Fruit fly (Drosophila melanogaster) whole organism, embryonic: ENCODE measurements around the gene Rad1.

Experiments
- Atf6 ChIP-seq: fragments of 200-800 bp; sonication (Bioruptor generic); IDR thresholded peaks from 2 replicates; pipeline ENCODE4 v1.3.6; 2022; ENCODE audit warnings: missing biosample characterization, missing genetic modification characterization
- BEAF-32 ChIP-seq: fragments of 200-800 bp; sonication (Bioruptor generic); optimal IDR thresholded peaks from 3 replicates; lab custom pipeline; 2017; ENCODE audit warnings: missing biosample characterization, missing genetic modification characterization, mild to moderate bottlenecking, moderate library complexity, missing genetic modification reagents
- Bdp1 ChIP-seq: fragments of 200-800 bp; sonication (Bioruptor generic); optimal IDR thresholded peaks from 3 replicates; lab custom pipeline; 2016; ENCODE audit warnings: missing biosample characterization, missing genetic modification characterization
- CG1024 ChIP-seq: fragments of 200-800 bp; sonication (Bioruptor generic); IDR thresholded peaks from 2 replicates; pipeline ENCODE4 v1.3.6; 2022; ENCODE audit warnings: missing biosample characterization, missing genetic modification characterization
- CG10654 ChIP-seq: fragments of 200-800 bp; sonication (Bioruptor generic); optimal IDR thresholded peaks from 2 replicates; lab custom pipeline; 2016; ENCODE audit warnings: missing biosample characterization, missing genetic modification characterization
- CG11247 ChIP-seq: fragments of 200-800 bp; sonication (Bioruptor generic); IDR thresholded peaks from 2 replicates; pipeline ENCODE4 v1.3.6; 2022; ENCODE audit warnings: missing biosample characterization, missing genetic modification characterization
- CG11560 ChIP-seq: fragments of 200-800 bp; sonication (Bioruptor generic); IDR thresholded peaks from 3 replicates; pipeline ENCODE4 v1.3.6; 2022; ENCODE audit warnings: missing biosample characterization, missing genetic modification characterization
- CG15479 ChIP-seq: fragments of 200-800 bp; sonication (Bioruptor generic); optimal IDR thresholded peaks from 3 replicates; lab custom pipeline; 2019; ENCODE audit warnings: missing biosample characterization, mild to moderate bottlenecking, missing genetic modification characterization, moderate library complexity
- CG17385 ChIP-seq: fragments of 200-800 bp; sonication (Bioruptor generic); optimal IDR thresholded peaks from 3 replicates; lab custom pipeline; 2018; ENCODE audit warnings: missing biosample characterization, mild to moderate bottlenecking, missing genetic modification characterization
- CG3065 ChIP-seq: fragments of 200-800 bp; sonication (Bioruptor generic); optimal IDR thresholded peaks from 2 replicates; lab custom pipeline; 2016; ENCODE audit warnings: missing biosample characterization, missing genetic modification characterization
- CG3847 ChIP-seq: fragments of 200-800 bp; sonication (Bioruptor generic); IDR thresholded peaks from 2 replicates; pipeline ENCODE4 v1.3.6; 2022; ENCODE audit warnings: missing biosample characterization, missing genetic modification characterization
- CG6689 ChIP-seq: fragments of 200-800 bp; sonication (Bioruptor generic); IDR thresholded peaks from 2 replicates; pipeline ENCODE4 v1.3.6; 2022; ENCODE audit warnings: missing biosample characterization, missing genetic modification characterization
- CG9727 ChIP-seq: fragments of 200-800 bp; sonication (Bioruptor generic); optimal IDR thresholded peaks from 3 replicates; lab custom pipeline; 2017; ENCODE audit warnings: missing biosample characterization, mild to moderate bottlenecking, missing genetic modification characterization
- CrebB ChIP-seq: fragments of 200-800 bp; sonication (Bioruptor generic); optimal IDR thresholded peaks from 3 replicates; lab custom pipeline; 2018; ENCODE audit warnings: missing biosample characterization, mild to moderate bottlenecking, missing genetic modification characterization
- Deaf1 ChIP-seq: fragments of 200-800 bp; optimal IDR thresholded peaks from 3 replicates; lab custom pipeline; 2019; ENCODE audit warnings: missing biosample characterization, mild to moderate bottlenecking, missing genetic modification characterization, moderate library complexity
- Dfd ChIP-seq, 2 experiments: fragments of >200 bp; optimal IDR thresholded peaks; 2 replicates each; lab custom pipeline; 2017; ENCODE audit warnings: missing biosample characterization in 2 of 2, missing genetic modification characterization in 2 of 2
- Dref ChIP-seq: fragments of 200-800 bp; sonication (Bioruptor generic); IDR thresholded peaks from 2 replicates; pipeline ENCODE4 v1.3.6; 2022; ENCODE audit warnings: missing biosample characterization, missing genetic modification characterization
- Gug ChIP-seq: fragments of 200-800 bp; sonication (Bioruptor generic); IDR thresholded peaks from 4 replicates; pipeline ENCODE4 v1.3.6; 2022; ENCODE audit warnings: missing biosample characterization, missing genetic modification characterization
- HLH4C ChIP-seq: fragments of 200-800 bp; sonication (Bioruptor generic); IDR thresholded peaks from 3 replicates; pipeline ENCODE4 v1.3.6; 2022; ENCODE audit warnings: missing biosample characterization, missing genetic modification characterization; ENCODE audit not compliant: partially characterized antibody
- MTF-1 ChIP-seq: fragments of 200-800 bp; sonication (Bioruptor generic); optimal IDR thresholded peaks from 2 replicates; lab custom pipeline; 2018; ENCODE audit warnings: missing biosample characterization, mild to moderate bottlenecking, missing genetic modification characterization, borderline replicate concordance
- Med ChIP-seq: fragments of 200-800 bp; sonication (Bioruptor generic); peaks from one replicate; lab custom pipeline; 2016; ENCODE audit warnings: missing biosample characterization, missing genetic modification characterization, mild to moderate bottlenecking, inconsistent platforms, moderate library complexity
- Rfx ChIP-seq: fragments of 200-800 bp; sonication (Bioruptor generic); IDR thresholded peaks from 2 replicates; pipeline ENCODE4 v1.3.6; 2022; ENCODE audit warnings: missing biosample characterization, missing genetic modification characterization
- Scr ChIP-seq: fragments of 200-800 bp; sonication (Bioruptor generic); IDR thresholded peaks from 2 replicates; pipeline ENCODE4 v1.3.6; 2022; ENCODE audit warnings: missing biosample characterization, missing genetic modification characterization; ENCODE audit not compliant: partially characterized antibody
- Sin3A ChIP-seq: fragments of >200 bp; optimal IDR thresholded peaks from 2 replicates; lab custom pipeline; 2018
- Tbp ChIP-seq: fragments of >200 bp; optimal IDR thresholded peaks from 2 replicates; lab custom pipeline; 2018; ENCODE audit warnings: missing biosample characterization, missing genetic modification characterization
- Trl ChIP-seq, 3 experiments: fragments of >200 bp in 2 of 3; fragments of 200-800 bp in 1 of 3; sonication (Bioruptor generic) in 1 of 3; optimal IDR thresholded peaks; 2 replicates in 1 of 3; 3 replicates in 2 of 3; lab custom pipeline; 2016 to 2017; ENCODE audit warnings: missing biosample characterization in 1 of 3, missing genetic modification characterization in 1 of 3
- bbx ChIP-seq: fragments of 200-800 bp; sonication (Bioruptor generic); IDR thresholded peaks from 2 replicates; pipeline ENCODE4 v1.3.6; 2022; ENCODE audit warnings: missing biosample characterization, missing genetic modification characterization; ENCODE audit not compliant: partially characterized antibody
- bigmax ChIP-seq: fragments of 200-800 bp; sonication (Bioruptor generic); optimal IDR thresholded peaks from 2 replicates; lab custom pipeline; 2018; ENCODE audit warnings: missing biosample characterization, mild to moderate bottlenecking, missing genetic modification characterization
- cato ChIP-seq: fragments of 200-800 bp; sonication (Bioruptor generic); optimal IDR thresholded peaks from 2 replicates; lab custom pipeline; 2016; ENCODE audit warnings: missing biosample characterization, missing genetic modification characterization, borderline replicate concordance
- caup ChIP-seq: fragments of 200-800 bp; sonication (Bioruptor generic); optimal IDR thresholded peaks from 3 replicates; lab custom pipeline; 2017; ENCODE audit warnings: missing biosample characterization, mild to moderate bottlenecking, missing genetic modification characterization, moderate library complexity; ENCODE audit not compliant: severe bottlenecking
- chn ChIP-seq: fragments of 200-800 bp; sonication (Bioruptor generic); optimal IDR thresholded peaks from 2 replicates; lab custom pipeline; 2016; ENCODE audit warnings: missing biosample characterization, missing genetic modification characterization
- croc ChIP-seq: fragments of 200-800 bp; sonication (Bioruptor generic); conservative IDR thresholded peaks from 3 replicates; pipeline ENCODE4 v1.3.6; 2022; ENCODE audit warnings: missing biosample characterization, missing genetic modification characterization
- disco-r ChIP-seq: fragments of 200-800 bp; sonication (Bioruptor generic); optimal IDR thresholded peaks from 2 replicates; lab custom pipeline; 2016; ENCODE audit warnings: missing biosample characterization, missing genetic modification characterization
- dysf ChIP-seq: fragments of 200-800 bp; sonication (Bioruptor generic); IDR thresholded peaks from 3 replicates; pipeline ENCODE4 v1.3.6; 2022; ENCODE audit warnings: missing biosample characterization, missing genetic modification characterization
- ems ChIP-seq: fragments of 200-800 bp; sonication (Bioruptor generic); optimal IDR thresholded peaks from 3 replicates; lab custom pipeline; 2016; ENCODE audit warnings: missing biosample characterization, missing genetic modification characterization
- exex ChIP-seq: fragments of 200-800 bp; sonication (Bioruptor generic); optimal IDR thresholded peaks from 4 replicates; lab custom pipeline; 2018; ENCODE audit warnings: missing biosample characterization, mild to moderate bottlenecking, missing genetic modification characterization, moderate library complexity
- her ChIP-seq: fragments of 200-800 bp; sonication (Bioruptor generic); optimal IDR thresholded peaks from 2 replicates; lab custom pipeline; 2016; ENCODE audit warnings: missing biosample characterization, missing genetic modification characterization
- hth ChIP-seq: fragments of >200 bp; optimal IDR thresholded peaks from 2 replicates; lab custom pipeline; 2017; ENCODE audit warnings: inconsistent platforms
- kay ChIP-seq: fragments of 200-800 bp; sonication (Bioruptor generic); optimal IDR thresholded peaks from 2 replicates; lab custom pipeline; 2016; ENCODE audit warnings: missing biosample characterization, missing genetic modification characterization
- nom ChIP-seq: fragments of 200-800 bp; sonication (Bioruptor generic); optimal IDR thresholded peaks from 2 replicates; lab custom pipeline; 2017; ENCODE audit warnings: missing biosample characterization, missing genetic modification characterization, mild to moderate bottlenecking, moderate library complexity, missing genetic modification reagents
- onecut ChIP-seq: fragments of 200-800 bp; sonication (Bioruptor generic); IDR thresholded peaks from 2 replicates; pipeline ENCODE4 v1.3.6; 2022; ENCODE audit warnings: missing biosample characterization, missing genetic modification characterization
- pita ChIP-seq: fragments of 200-800 bp; sonication (Bioruptor generic); optimal IDR thresholded peaks from 2 replicates; lab custom pipeline; 2017; ENCODE audit warnings: missing biosample characterization, mild to moderate bottlenecking, missing genetic modification characterization
- scrt ChIP-seq: fragments of 200-800 bp; sonication (Bioruptor generic); optimal IDR thresholded peaks from 2 replicates; lab custom pipeline; 2018; ENCODE audit warnings: missing biosample characterization, mild to moderate bottlenecking, missing genetic modification characterization, moderate library complexity
- sens ChIP-seq: fragments of 200-800 bp; sonication (Bioruptor generic); peaks from one replicate; lab custom pipeline; 2016; ENCODE audit warnings: missing biosample characterization, missing genetic modification characterization
- sim ChIP-seq: fragments of 200-800 bp; sonication (Bioruptor generic); IDR thresholded peaks from 2 replicates; pipeline ENCODE4 v1.3.6; 2022; ENCODE audit warnings: missing biosample characterization, missing genetic modification characterization
- sisA ChIP-seq: fragments of 200-800 bp; sonication (Bioruptor generic); IDR thresholded peaks from 2 replicates; pipeline ENCODE4 v1.3.6; 2022; ENCODE audit warnings: missing biosample characterization, missing genetic modification characterization
- so ChIP-seq: fragments of 200-800 bp; sonication (Bioruptor generic); IDR thresholded peaks from 3 replicates; pipeline ENCODE4 v1.3.6; 2022; ENCODE audit warnings: missing biosample characterization, missing genetic modification characterization
- tll ChIP-seq, 2 experiments: fragments of 200-800 bp in 1 of 2; fragments of >200 bp in 1 of 2; sonication (Bioruptor generic) in 1 of 2; optimal IDR thresholded peaks; 2 replicates each; lab custom pipeline; 2017 to 2019; ENCODE audit warnings: missing biosample characterization in 2 of 2, missing genetic modification characterization in 2 of 2, mild to moderate bottlenecking in 1 of 2, moderate library complexity in 1 of 2
- unpg ChIP-seq: fragments of 200-800 bp; sonication (Bioruptor generic); optimal IDR thresholded peaks from 3 replicates; lab custom pipeline; 2018; ENCODE audit warnings: missing biosample characterization, mild to moderate bottlenecking, missing genetic modification characterization, moderate library complexity
- vnd ChIP-seq: fragments of 200-800 bp; sonication (Bioruptor generic); IDR thresholded peaks from 3 replicates; pipeline ENCODE4 v1.3.6; 2022; ENCODE audit warnings: missing biosample characterization, missing genetic modification characterization; ENCODE audit not compliant: partially characterized antibody
- yki ChIP-seq: fragments of >200 bp; optimal IDR thresholded peaks from 3 replicates; lab custom pipeline; 2018

Rad1 gene

DNA sequence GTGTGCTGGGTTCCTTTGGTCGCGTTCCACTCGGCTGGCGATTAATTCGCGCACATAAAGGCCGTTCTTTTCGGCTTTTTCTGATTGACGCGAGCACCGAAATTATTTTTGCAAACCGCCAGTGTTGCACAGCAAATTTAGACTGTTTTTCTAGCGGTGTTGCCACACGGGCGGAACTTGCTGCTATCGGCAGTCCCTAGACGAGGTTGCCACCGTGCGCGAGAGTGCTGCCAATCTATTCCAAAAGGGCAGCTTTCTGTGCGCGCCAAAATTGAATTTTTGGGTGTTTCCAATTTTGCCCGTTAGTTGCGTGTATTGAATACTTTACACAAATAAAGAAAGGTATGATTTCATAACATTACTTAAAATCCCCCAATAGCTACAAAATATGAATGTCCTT is 10.4 kb upstream of the Rad1 start, which contains the start of gene Drp1 (continued):
- TF ChIP-seq hth (lab: Kevin White, UChicago): no peak
- TF ChIP-seq tll (GFP tag; optimal IDR thresholded peaks at IDR 0.05; lab: Kevin White, UChicago): no peak
- peak; percentile 55 for TF ChIP-seq caup
- TF ChIP-seq Dfd (GFP tag; optimal IDR thresholded peaks at IDR 0.05; lab: Kevin White, UChicago): no peak
- TF ChIP-seq CG3065: no peak
- TF ChIP-seq disco-r: peak; percentile 49
- TF ChIP-seq CG9727 (GFP tag; lab: Kevin White, UChicago): no peak
- no peak for TF ChIP-seq so (GFP tag; lab: Robert Waterston, UW)
- TF ChIP-seq bigmax (GFP tag; lab: Kevin White, UChicago): peak; percentile 22
- peak; percentile 62 for TF ChIP-seq onecut (GFP tag; lab: Robert Waterston, UW)
- TF ChIP-seq bbx (GFP tag; lab: Robert Waterston, UW): peak; percentile 78
- TF ChIP-seq CG17385 (GFP tag; lab: Kevin White, UChicago): peak; percentile 13
- no peak for TF ChIP-seq sim (GFP tag; lab: Robert Waterston, UW)
- peak; percentile 58 for TF ChIP-seq ems (GFP tag; lab: Kevin White, UChicago)
- no peak for TF ChIP-seq Tbp
- peak; percentile 82 for TF ChIP-seq sens (GFP tag; lab: Kevin White, UChicago)
- peak; percentile 76 for TF ChIP-seq BEAF-32
- TF ChIP-seq CG10654: peak; percentile 19
- peak; percentile 28 for TF ChIP-seq Bdp1 (GFP tag; lab: Kevin White, UChicago)
- TF ChIP-seq CG11247 (GFP tag; lab: Robert Waterston, UW): peak; percentile 74
- no peak for TF ChIP-seq unpg (GFP tag; lab: Kevin White, UChicago)
- TF ChIP-seq CG15479: no peak
- no peak for TF ChIP-seq CG6689
- peak; percentile 29; the same call in 1 of the 3 replicates for TF ChIP-seq croc
- peak; percentile 25; the same call in 1 of the 2 replicates for TF ChIP-seq Atf6 (GFP tag; lab: Robert Waterston, UW)
- peak; percentile 81 for TF ChIP-seq Rfx
- no peak for TF ChIP-seq exex (tag; lab: Kevin White, UChicago)
- TF ChIP-seq Med (GFP tag; lab: Kevin White, UChicago): peak; percentile 96
- peak; percentile 57 for TF ChIP-seq HLH4C (GFP tag; lab: Robert Waterston, UW)
- TF ChIP-seq Sin3A (lab: Kevin White, UChicago): peak; percentile 59
- TF ChIP-seq Gug (GFP tag; lab: Robert Waterston, UW): peak; percentile 54; the same call in 1 of the 4 replicates
- no peak for TF ChIP-seq CrebB (tag; lab: Kevin White, UChicago)
- TF ChIP-seq yki (lab: Kevin White, UChicago): no peak
- TF ChIP-seq nom (GFP tag; lab: Kevin White, UChicago): no peak
- TF ChIP-seq CG11560 (tag; lab: Robert Waterston, UW): 0 out of 3 replicates have a peak, but pooled peaks have one; percentile 29
- TF ChIP-seq kay (GFP tag; lab: Kevin White, UChicago): peak; percentile 21
- TF ChIP-seq Dref (GFP tag; lab: Robert Waterston, UW): peak; percentile 55
- peak; percentile 97 for TF ChIP-seq CG3847 (GFP tag; lab: Robert Waterston, UW)
- TF ChIP-seq MTF-1 (GFP tag; lab: Kevin White, UChicago): no peak
- peak; percentile 71 for TF ChIP-seq her (GFP tag; lab: Kevin White, UChicago)
- TF ChIP-seq dysf (GFP tag; lab: Robert Waterston, UW): no peak; the same call in 2 of the 3 replicates
- TF ChIP-seq Deaf1 (tag; lab: Kevin White, UChicago): no peak
- TF ChIP-seq chn (GFP tag; lab: Kevin White, UChicago): peak; percentile 53
- peak; percentile 56 for TF ChIP-seq vnd
- TF ChIP-seq pita (GFP tag; lab: Kevin White, UChicago): no peak
- TF ChIP-seq cato (GFP tag; lab: Kevin White, UChicago): no peak
- no peak for TF ChIP-seq CG1024 (GFP tag; lab: Robert Waterston, UW)
- TF ChIP-seq scrt (GFP tag; lab: Kevin White, UChicago): no peak
- TF ChIP-seq Scr (GFP tag; lab: Robert Waterston, UW): peak; percentile 63
- peak; percentile 63 for TF ChIP-seq sisA (GFP tag; lab: Robert Waterston, UW)
- TF ChIP-seq Trl (optimal IDR thresholded peaks at IDR 0.05; lab: Kevin White, UChicago): no peak
- TF ChIP-seq Trl (GFP tag; optimal IDR thresholded peaks at IDR 0.05; lab: Kevin White, UChicago): peak; percentile 65
